Worm (Caenorhabditis elegans) whole organism, L1 larva: ENCODE results near the gene rabn-5.

Experiments
- C04F5.9 ChIP-seq: sonication (generic microtip); optimal IDR thresholded peaks from 2 replicates; lab custom pipeline; 2016; ENCODE audit warnings: missing genetic modification characterization, missing compliant biosample characterization
- C16A3.4 ChIP-seq: fragments of 150-350 bp; optimal IDR thresholded peaks from 2 replicates; lab custom pipeline; 2014; ENCODE audit warnings: missing biosample characterization, missing genetic modification characterization
- alr-1 ChIP-seq: fragments of 200-800 bp; sonication (Bioruptor generic); optimal IDR thresholded peaks from 2 replicates; lab custom pipeline; 2018; ENCODE audit warnings: borderline replicate concordance, mild to moderate bottlenecking, missing genetic modification characterization, missing compliant biosample characterization
- aly-2 ChIP-seq: fragments of 150-350 bp; optimal IDR thresholded peaks from 2 replicates; lab custom pipeline; 2014; ENCODE audit warnings: missing biosample characterization, missing genetic modification characterization
- blmp-1 ChIP-seq: fragments of 150-350 bp; optimal IDR thresholded peaks from 2 replicates; lab custom pipeline; 2014; ENCODE audit warnings: missing biosample characterization, missing genetic modification characterization
- ceh-63 ChIP-seq: fragments of 200-800 bp; sonication (Bioruptor generic); optimal IDR thresholded peaks from 2 replicates; lab custom pipeline; 2018; ENCODE audit warnings: mild to moderate bottlenecking, missing genetic modification characterization, missing compliant biosample characterization
- ceh-90 ChIP-seq: sonication (generic microtip); optimal IDR thresholded peaks from 2 replicates; lab custom pipeline; 2016; ENCODE audit warnings: missing genetic modification characterization, missing compliant biosample characterization
- dsc-1 ChIP-seq: sonication (generic microtip); optimal IDR thresholded peaks from 2 replicates; lab custom pipeline; 2016; ENCODE audit warnings: mild to moderate bottlenecking, missing genetic modification characterization, missing compliant biosample characterization
- efl-1 ChIP-seq, 4 experiments: fragments of 150-350 bp; optimal IDR thresholded peaks in 3 of 4; peaks in 1 of 4; 1 replicate in 1 of 4; 2 replicates in 3 of 4; lab custom pipeline; 2014; ENCODE audit warnings: missing biosample characterization in 2 of 4, missing genetic modification characterization in 2 of 4, missing genetic modification reagents in 2 of 4
- egl-27 ChIP-seq, 2 experiments: fragments of 150-350 bp in 1 of 2; sonication (generic microtip); optimal IDR thresholded peaks; 3 replicates each; lab custom pipeline; 2017 to 2018; ENCODE audit warnings: missing biosample characterization in 2 of 2, missing genetic modification characterization in 2 of 2, missing genetic modification reagents in 2 of 2
- elt-2 ChIP-seq: sonication (generic microtip); optimal IDR thresholded peaks from 2 replicates; lab custom pipeline; 2016; ENCODE audit warnings: missing genetic modification characterization, mild to moderate bottlenecking, inconsistent platforms, missing compliant biosample characterization, missing genetic modification reagents
- ets-5 ChIP-seq: fragments of 200-800 bp; sonication (Bioruptor generic); IDR thresholded peaks from 2 replicates; pipeline ENCODE4 v1.3.6; 2022; ENCODE audit warnings: missing genetic modification characterization, missing compliant biosample characterization
- fkh-10 ChIP-seq: sonication (generic microtip); optimal IDR thresholded peaks from 2 replicates; lab custom pipeline; 2017; ENCODE audit warnings: missing biosample characterization, missing genetic modification reagents, missing genetic modification characterization
- fkh-8 ChIP-seq: sonication (generic microtip); optimal IDR thresholded peaks from 2 replicates; lab custom pipeline; 2016; ENCODE audit warnings: mild to moderate bottlenecking, missing genetic modification characterization, missing compliant biosample characterization
- hpl-2 ChIP-seq: fragments of 150-350 bp; optimal IDR thresholded peaks from 2 replicates; lab custom pipeline; 2014; ENCODE audit warnings: missing biosample characterization, missing genetic modification reagents, missing genetic modification characterization
- isw-1 ChIP-seq: fragments of 200-800 bp; sonication (Bioruptor generic); IDR thresholded peaks from 2 replicates; pipeline ENCODE4 v1.3.6; 2022; ENCODE audit warnings: missing genetic modification characterization, missing compliant biosample characterization
- lin-13 ChIP-seq: fragments of 150-350 bp; optimal IDR thresholded peaks from 2 replicates; lab custom pipeline; 2014; ENCODE audit warnings: missing biosample characterization, missing genetic modification reagents, missing genetic modification characterization
- lin-14 ChIP-seq: fragments of 200-800 bp; sonication (Bioruptor generic); optimal IDR thresholded peaks from 2 replicates; lab custom pipeline; 2018; ENCODE audit warnings: mild to moderate bottlenecking, missing genetic modification characterization, moderate library complexity, missing compliant biosample characterization
- lin-35 ChIP-seq, 2 experiments: fragments of 150-350 bp; optimal IDR thresholded peaks; 2 replicates each; lab custom pipeline; 2014; ENCODE audit warnings: missing biosample characterization in 2 of 2, missing genetic modification characterization in 2 of 2, missing genetic modification reagents in 2 of 2
- lsy-2 ChIP-seq, 2 experiments: fragments of 150-350 bp; optimal IDR thresholded peaks; 2 replicates each; lab custom pipeline; 2014; ENCODE audit warnings: missing biosample characterization in 2 of 2, missing genetic modification characterization in 2 of 2
- mab-9 ChIP-seq: fragments of 200-800 bp; sonication (Bioruptor generic); IDR thresholded peaks from 2 replicates; pipeline ENCODE4 v1.3.6; 2022; ENCODE audit warnings: missing genetic modification reagents, missing genetic modification characterization, missing compliant biosample characterization
- nhr-12 ChIP-seq: sonication (generic microtip); optimal IDR thresholded peaks from 2 replicates; lab custom pipeline; 2017; ENCODE audit warnings: missing biosample characterization, missing genetic modification characterization
- nhr-47 ChIP-seq: sonication (generic microtip); optimal IDR thresholded peaks from 2 replicates; lab custom pipeline; 2016; ENCODE audit warnings: mild to moderate bottlenecking, missing genetic modification characterization, moderate library complexity, missing compliant biosample characterization
- nhr-71 ChIP-seq: sonication (generic microtip); optimal IDR thresholded peaks from 2 replicates; lab custom pipeline; 2016; ENCODE audit warnings: mild to moderate bottlenecking, missing genetic modification characterization, moderate library complexity, missing compliant biosample characterization
- nhr-77 ChIP-seq: fragments of 150-350 bp; optimal IDR thresholded peaks from 2 replicates; lab custom pipeline; 2014; ENCODE audit warnings: missing biosample characterization, missing genetic modification characterization
- nhr-84 ChIP-seq: sonication (generic microtip); optimal IDR thresholded peaks from 2 replicates; lab custom pipeline; 2017; ENCODE audit warnings: missing biosample characterization, missing genetic modification characterization
- pag-3 ChIP-seq: sonication (generic microtip); optimal IDR thresholded peaks from 2 replicates; lab custom pipeline; 2017; ENCODE audit warnings: missing genetic modification characterization, mild to moderate bottlenecking, missing compliant biosample characterization, antibody characterized with exemption, borderline replicate concordance; ENCODE audit not compliant: insufficient read depth
- pqm-1 ChIP-seq: sonication (generic microtip); optimal IDR thresholded peaks from 3 replicates; lab custom pipeline; 2017; ENCODE audit warnings: missing biosample characterization, missing genetic modification characterization
- snu-23 ChIP-seq: sonication (generic microtip); optimal IDR thresholded peaks from 2 replicates; lab custom pipeline; 2016; ENCODE audit warnings: missing genetic modification characterization, missing compliant biosample characterization
- sptf-1 ChIP-seq: fragments of 150-350 bp; optimal IDR thresholded peaks from 2 replicates; lab custom pipeline; 2014; ENCODE audit warnings: missing biosample characterization, missing genetic modification characterization
- swsn-7 ChIP-seq: sonication (generic microtip); optimal IDR thresholded peaks from 2 replicates; lab custom pipeline; 2016; ENCODE audit warnings: missing genetic modification characterization, missing compliant biosample characterization
- tlp-1 ChIP-seq: fragments of 150-350 bp; optimal IDR thresholded peaks from 2 replicates; lab custom pipeline; 2014; ENCODE audit warnings: missing biosample characterization, missing genetic modification characterization
- unc-30 ChIP-seq: sonication (generic microtip); optimal IDR thresholded peaks from 2 replicates; lab custom pipeline; 2017; ENCODE audit warnings: missing biosample characterization, missing genetic modification characterization
- unc-98 ChIP-seq: fragments of 200-800 bp; sonication (Bioruptor generic); IDR thresholded peaks from 2 replicates; pipeline ENCODE4 v1.3.6; 2022; ENCODE audit warnings: missing genetic modification characterization, missing compliant biosample characterization
- vab-15 ChIP-seq: sonication (generic microtip); optimal IDR thresholded peaks from 2 replicates; lab custom pipeline; 2017; ENCODE audit warnings: missing genotype, mild to moderate bottlenecking, missing genetic modification characterization, missing compliant biosample characterization
- xbp-1 ChIP-seq: sonication (generic microtip); optimal IDR thresholded peaks from 2 replicates; lab custom pipeline; 2016; ENCODE audit warnings: missing genetic modification characterization, missing compliant biosample characterization
- zag-1 ChIP-seq: fragments of 150-350 bp; optimal IDR thresholded peaks from 2 replicates; lab custom pipeline; 2014; ENCODE audit warnings: missing biosample characterization, missing genetic modification characterization
- zip-4 ChIP-seq: fragments of 200-800 bp; sonication (Bioruptor generic); optimal IDR thresholded peaks from 2 replicates; lab custom pipeline; 2018; ENCODE audit warnings: mild to moderate bottlenecking, missing genetic modification characterization, moderate library complexity, missing compliant biosample characterization

rabn-5 gene

DNA sequence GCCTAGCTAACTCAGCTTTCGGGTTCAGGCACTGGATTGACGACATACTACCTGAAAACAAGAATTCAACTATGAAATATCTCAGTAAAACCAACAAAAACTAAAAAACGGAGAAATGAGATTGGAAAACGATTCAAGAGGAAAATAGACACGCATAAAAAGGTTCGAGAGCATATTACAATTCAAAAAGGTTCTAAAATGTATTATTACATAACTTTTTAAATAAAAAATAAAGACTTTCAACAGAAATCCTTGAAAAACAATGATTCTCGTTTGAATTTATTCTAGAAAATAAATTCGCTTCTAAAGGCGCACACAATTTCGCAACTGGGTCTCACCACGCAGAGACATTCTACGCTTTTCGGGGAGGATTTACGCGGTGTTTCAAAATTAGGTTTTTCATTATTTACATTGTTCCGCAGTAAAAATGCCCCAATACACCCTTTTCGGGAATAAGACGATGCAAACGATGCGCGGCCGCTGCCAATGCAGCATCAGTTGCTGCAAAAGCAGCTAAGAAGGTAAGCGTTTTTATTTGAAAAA, 8.6 kb upstream of the rabn-5 start, which contains the start of the genes cct-6 and alh-9 (continued):
- TF ChIP-seq lin-14 (GFP tag; lab: Kevin White, UChicago) (peak; percentile 79), snu-23 (GFP tag; lab: Kevin White, UChicago) (peak; percentile 89), egl-27 (tag; optimal IDR thresholded peaks at IDR 0.05; lab: Kevin White, UChicago) (no peak), nhr-12 (tag; lab: Kevin White, UChicago) (no peak)
- TF ChIP-seq, all 84 proteins: peak for 51

DNA sequence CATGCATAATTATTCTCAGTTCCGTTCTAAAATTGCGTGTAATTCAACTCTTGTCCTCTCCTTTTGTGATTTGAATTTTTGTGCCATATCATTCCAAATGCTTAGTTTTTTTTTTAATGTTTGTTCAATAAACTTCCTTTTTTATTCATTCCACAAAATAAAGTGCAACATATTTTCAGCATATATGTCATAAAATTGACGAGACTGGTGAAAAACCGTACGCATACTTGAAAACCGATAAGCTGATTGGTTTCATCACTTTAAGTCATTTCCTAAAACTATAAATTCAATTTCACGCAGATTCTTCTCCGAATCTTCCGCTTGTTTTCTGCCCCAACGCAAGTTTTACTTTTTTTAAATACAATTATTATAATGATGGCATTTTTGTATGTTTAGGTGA, 5.3 kb upstream of the rabn-5 start, which contains the start of gene dpf-4:
dpf-4 (plus strand) TSS at position 301 of the 400 bp plus-strand sequence.
- no peak for TF ChIP-seq efl-1 (optimal IDR thresholded peaks at IDR 0.05; lab: Kevin White, UChicago)
- peak in 1 of 2 experiments; percentile 75 for TF ChIP-seq efl-1 (GFP tag; optimal IDR thresholded peaks at IDR 0.05 in 1 of 2; lab: Kevin White, UChicago)
- TF ChIP-seq fkh-8 = no peak
- no peak for TF ChIP-seq zip-4 (GFP tag; lab: Kevin White, UChicago)
- TF ChIP-seq pag-3 = no peak
- no peak for TF ChIP-seq ets-5
- TF ChIP-seq ceh-63 (GFP tag; lab: Kevin White, UChicago) = no peak
- no peak for TF ChIP-seq vab-15 (tag; lab: Kevin White, UChicago)
- no peak for TF ChIP-seq snu-23 (GFP tag; lab: Kevin White, UChicago)
- no peak for TF ChIP-seq ceh-90

- TF ChIP-seq nhr-71 (tag; lab: Kevin White, UChicago) = no peak
- TF ChIP-seq aly-2 = no peak
- no peak for TF ChIP-seq zag-1 (tag; lab: Kevin White, UChicago)
- TF ChIP-seq alr-1 (tag; lab: Kevin White, UChicago) = no peak
- TF ChIP-seq lin-35 (GFP tag; optimal IDR thresholded peaks at IDR 0.05; lab: Kevin White, UChicago) = peak in 1 of 2 experiments; percentile 25
- TF ChIP-seq lin-14 (GFP tag; lab: Kevin White, UChicago) = no peak
- peak; percentile 36 for TF ChIP-seq pqm-1 (tag; lab: Kevin White, UChicago)
- peak; percentile 78 for TF ChIP-seq elt-2 (tag; lab: Kevin White, UChicago)
- no peak for TF ChIP-seq xbp-1
- TF ChIP-seq mab-9 (GFP tag; lab: Robert Waterston, UW) = no peak
- TF ChIP-seq pag-3 = no peak
- no peak for TF ChIP-seq nhr-84 (tag; lab: Kevin White, UChicago)
- no peak for TF ChIP-seq C16A3.4 (tag; lab: Kevin White, UChicago)
- no peak for TF ChIP-seq C04F5.9 (tag; lab: Kevin White, UChicago)
- peak; percentile 25 for TF ChIP-seq tlp-1 (tag; lab: Kevin White, UChicago)
- TF ChIP-seq lin-13 (GFP tag; lab: Kevin White, UChicago) = no peak
- no peak for TF ChIP-seq unc-98
- peak; percentile 62 for TF ChIP-seq blmp-1
Observed at ce11 chrIII:5863774-5864173, 579 bp upstream of the rabn-5 start, which contains the start of gene dnpp-1. dnpp-1 (minus strand) TSS chrIII:5863803.

DNA sequence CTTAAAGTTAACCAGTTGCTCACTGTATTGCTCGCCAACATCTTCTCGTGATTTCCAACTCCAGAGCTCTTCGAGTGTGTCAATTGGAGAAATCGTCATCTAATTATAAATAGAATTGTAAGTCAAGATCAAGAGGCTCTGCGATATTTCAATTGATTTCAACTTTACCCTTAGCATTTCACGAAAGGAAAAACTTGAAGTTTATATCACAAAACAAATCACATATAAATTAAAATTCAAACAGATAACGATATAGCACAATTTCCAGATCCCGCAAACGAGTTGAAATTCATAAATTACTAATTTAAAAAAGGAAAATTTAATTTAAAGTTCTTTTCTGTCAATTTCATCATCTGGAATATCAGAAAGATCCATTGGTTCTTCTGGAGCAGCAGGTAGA, 4.0 kb downstream of the rabn-5 start, which contains the start of gene eng-1:
eng-1 (minus strand) TSS at position 101 of the 400 bp plus-strand sequence.
- no peak for TF ChIP-seq hpl-2 (GFP tag; lab: Kevin White, UChicago)

- TF ChIP-seq alr-1 (tag; lab: Kevin White, UChicago) (no peak), unc-30 (tag; lab: Kevin White, UChicago) (no peak), efl-1 (optimal IDR thresholded peaks at IDR 0.05; lab: Kevin White, UChicago) (no peak), efl-1 (GFP tag; optimal IDR thresholded peaks at IDR 0.05 in 1 of 2; lab: Kevin White, UChicago) (no peak), lsy-2 (tag; optimal IDR thresholded peaks at IDR 0.05; lab: Kevin White, UChicago) (no peak), nhr-71 (tag; lab: Kevin White, UChicago) (no peak), ceh-90 (no peak), dsc-1 (tag; lab: Kevin White, UChicago) (no peak), fkh-10 (GFP tag; lab: Kevin White, UChicago) (no peak), isw-1 (GFP tag; lab: Robert Waterston, UW) (no peak), egl-27 (tag; optimal IDR thresholded peaks at IDR 0.05; lab: Kevin White, UChicago) (no peak), nhr-77 (tag; lab: Kevin White, UChicago) (no peak), pag-3 (no peak), swsn-7 (tag; lab: Kevin White, UChicago) (no peak), nhr-12 (tag; lab: Kevin White, UChicago) (no peak), sptf-1 (tag; lab: Kevin White, UChicago) (no peak), nhr-84 (tag; lab: Kevin White, UChicago) (no peak), nhr-47 (tag; lab: Kevin White, UChicago) (no peak)
Observed at ce11 chrIII:5869429-5869828, 5.1 kb downstream of the rabn-5 start, which contains the start of gene F01F1.15. F01F1.15 (minus strand) TSS chrIII:5869529.
